Worm (Caenorhabditis elegans) whole organism, midembryonic: ENCODE data around the gene cthd-1.

Source experiments
- T22C8.4 ChIP-seq: fragments of 200-800 bp; sonication (Bioruptor generic); IDR thresholded peaks from 2 replicates; pipeline ENCODE4 v1.3.6; 2022; ENCODE audit warnings: missing genetic modification characterization, missing compliant biosample characterization
- cog-1 ChIP-seq: sonication (generic microtip); optimal IDR thresholded peaks from 2 replicates; lab custom pipeline; 2016; ENCODE audit warnings: missing genetic modification characterization, missing compliant biosample characterization
- flt-1 ChIP-seq: fragments of 200-800 bp; sonication (Bioruptor generic); IDR thresholded peaks from 2 replicates; pipeline ENCODE4 v1.3.6; 2022; ENCODE audit warnings: missing genetic modification characterization, missing compliant biosample characterization
- klf-2 ChIP-seq: fragments of 200-800 bp; sonication (Bioruptor generic); conservative IDR thresholded peaks from 2 replicates; pipeline ENCODE4 v1.3.6; 2022; ENCODE audit warnings: missing genetic modification reagents, missing genetic modification characterization, missing compliant biosample characterization
- med-1 ChIP-seq: sonication (generic microtip); optimal IDR thresholded peaks from 2 replicates; lab custom pipeline; 2017; ENCODE audit warnings: missing genetic modification characterization, mild to moderate bottlenecking, missing compliant biosample characterization, antibody characterized with exemption, missing genetic modification reagents; ENCODE audit not compliant: insufficient read depth
- ref-1 ChIP-seq: fragments of 200-800 bp; sonication (Bioruptor generic); conservative IDR thresholded peaks from 2 replicates; pipeline ENCODE4 v1.3.6; 2022; ENCODE audit warnings: missing genetic modification reagents, missing genetic modification characterization, missing compliant biosample characterization
- tab-1 ChIP-seq: fragments of 200-800 bp; sonication (Bioruptor generic); IDR thresholded peaks from 2 replicates; pipeline ENCODE4 v1.3.6; 2022; ENCODE audit warnings: missing genetic modification characterization, missing compliant biosample characterization
- ztf-23 ChIP-seq: fragments of 200-800 bp; sonication (Bioruptor generic); IDR thresholded peaks from 2 replicates; pipeline ENCODE4 v1.3.6; 2022; ENCODE audit warnings: missing genetic modification reagents, missing genetic modification characterization, missing compliant biosample characterization
- ztf-29 ChIP-seq: fragments of 200-800 bp; sonication (Bioruptor generic); IDR thresholded peaks from 2 replicates; pipeline ENCODE4 v1.3.6; 2022; ENCODE audit warnings: missing genetic modification reagents, missing genetic modification characterization, missing compliant biosample characterization

Gene cthd-1

ce11 chrV:9724021-9724671 is 46.1 kb downstream of the cthd-1 start, which contains the start of gene slcr-46.3:
Gene slcr-46.3, minus strand, starts transcription at chrV:9724106.
- TF ChIP-seq med-1 (GFP tag; lab: Kevin White, UChicago): no peak
- no peak for TF ChIP-seq klf-2

DNA sequence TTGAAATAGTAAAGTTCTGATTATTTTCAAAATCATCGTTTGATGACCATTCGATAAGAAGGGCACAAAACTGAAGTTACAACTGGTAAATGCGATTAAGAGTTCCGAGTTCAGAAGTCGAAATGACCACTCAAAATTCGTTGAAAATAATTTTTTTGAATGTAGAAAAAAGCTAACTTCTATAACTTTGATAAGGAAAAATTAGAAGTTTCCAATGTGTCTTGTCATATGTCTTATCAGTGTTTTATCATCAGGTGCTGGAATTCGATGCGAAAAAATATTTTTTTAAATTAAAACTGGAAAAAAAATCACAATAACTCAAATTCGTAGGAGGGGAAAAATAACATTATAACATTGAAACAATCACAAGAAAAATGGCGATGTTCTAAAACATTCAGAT is 47.6 kb downstream of the cthd-1 start:
- TF ChIP-seq ztf-29 (GFP tag; lab: Robert Waterston, UW): no peak
- no peak for TF ChIP-seq med-1 (GFP tag; lab: Kevin White, UChicago)
- TF ChIP-seq ztf-23 (GFP tag; lab: Robert Waterston, UW): no peak
- no peak for TF ChIP-seq flt-1 (GFP tag; lab: Robert Waterston, UW)
- TF ChIP-seq cog-1: no peak
- TF ChIP-seq ref-1 (GFP tag; lab: Robert Waterston, UW): no peak
- no peak for TF ChIP-seq tab-1 (GFP tag; lab: Robert Waterston, UW)
- TF ChIP-seq T22C8.4 (GFP tag; lab: Robert Waterston, UW): no peak
- TF ChIP-seq klf-2: no peak
